Worm (Caenorhabditis elegans) whole organism, young adult: ENCODE data around the gene Y57A10A.27.

Experiments
- B0019.2 ChIP-seq: fragments of 200-800 bp; sonication (Bioruptor generic); conservative IDR thresholded peaks from 2 replicates; pipeline ENCODE4 v1.3.6; 2022; ENCODE audit warnings: missing genetic modification reagents, missing genetic modification characterization, missing compliant biosample characterization
- B0336.3 ChIP-seq: fragments of 200-800 bp; sonication (Bioruptor generic); IDR thresholded peaks from 2 replicates; pipeline ENCODE4 v1.3.6; 2022; ENCODE audit warnings: missing genetic modification characterization, missing compliant biosample characterization
- C06A6.2 ChIP-seq: fragments of 200-800 bp; sonication (Bioruptor generic); conservative IDR thresholded peaks from 2 replicates; pipeline ENCODE4 v1.3.6; 2022; ENCODE audit warnings: missing genetic modification characterization, missing compliant biosample characterization
- F22D6.2 ChIP-seq: sonication (generic microtip); optimal IDR thresholded peaks from 2 replicates; lab custom pipeline; 2016; ENCODE audit warnings: mild to moderate bottlenecking, missing genetic modification characterization, missing compliant biosample characterization
- F23B12.7 ChIP-seq: sonication (generic microtip); optimal IDR thresholded peaks from 2 replicates; lab custom pipeline; 2017; ENCODE audit warnings: missing genetic modification characterization, mild to moderate bottlenecking, missing compliant biosample characterization, antibody characterized with exemption, moderate library complexity; ENCODE audit not compliant: insufficient read depth
- F33H1.4 ChIP-seq: fragments of 200-800 bp; sonication (Bioruptor generic); IDR thresholded peaks from 2 replicates; pipeline ENCODE4 v1.3.6; 2022; ENCODE audit warnings: missing genetic modification reagents, missing genetic modification characterization, missing compliant biosample characterization
- F37B4.10 ChIP-seq: fragments of 200-800 bp; sonication (Bioruptor generic); IDR thresholded peaks from 2 replicates; pipeline ENCODE4 v1.3.6; 2022; ENCODE audit warnings: missing genetic modification characterization, missing compliant biosample characterization
- F39B2.1 ChIP-seq: fragments of 200-800 bp; sonication (Bioruptor generic); IDR thresholded peaks from 2 replicates; pipeline ENCODE4 v1.3.6; 2022; ENCODE audit warnings: missing genetic modification reagents, missing genetic modification characterization, missing compliant biosample characterization
- F49E8.2 ChIP-seq: sonication (generic microtip); optimal IDR thresholded peaks from 3 replicates; lab custom pipeline; 2017; ENCODE audit warnings: missing genetic modification characterization, mild to moderate bottlenecking, missing compliant biosample characterization, antibody characterized with exemption, moderate library complexity; ENCODE audit not compliant: insufficient read depth
- T07F8.4 ChIP-seq: sonication (generic microtip); optimal IDR thresholded peaks from 2 replicates; lab custom pipeline; 2016; ENCODE audit warnings: mild to moderate bottlenecking, missing genetic modification characterization, moderate library complexity, missing compliant biosample characterization
- Y53G8AR.9 ChIP-seq: fragments of 200-800 bp; sonication (Bioruptor generic); conservative IDR thresholded peaks from 2 replicates; pipeline ENCODE4 v1.3.6; 2022; ENCODE audit warnings: missing genetic modification reagents, missing genetic modification characterization, missing compliant biosample characterization
- Y56A3A.18 ChIP-seq: fragments of 200-800 bp; sonication (Bioruptor generic); IDR thresholded peaks from 2 replicates; pipeline ENCODE4 v1.3.6; 2022; ENCODE audit warnings: missing genetic modification reagents, missing genetic modification characterization, missing compliant biosample characterization
- Y79H2A.3 ChIP-seq: fragments of 200-800 bp; sonication (Bioruptor generic); conservative IDR thresholded peaks from 2 replicates; pipeline ENCODE4 v1.3.6; 2022; ENCODE audit warnings: missing genetic modification reagents, missing genetic modification characterization, missing compliant biosample characterization
- ama-1 ChIP-seq, 3 experiments: fragments of 150-350 bp in 1 of 3; sonication (generic microtip) in 2 of 3; optimal IDR thresholded peaks; 2 replicates each; lab custom pipeline; 2014 to 2018; ENCODE audit warnings: missing biosample characterization in 2 of 3, missing genetic modification characterization in 2 of 3, missing genetic modification reagents in 2 of 3
- attf-6 ChIP-seq: fragments of 200-800 bp; sonication (Bioruptor generic); IDR thresholded peaks from 2 replicates; pipeline ENCODE4 v1.3.6; 2022; ENCODE audit warnings: missing genetic modification reagents, missing genetic modification characterization, missing compliant biosample characterization
- bed-1 ChIP-seq: fragments of 200-800 bp; sonication (Bioruptor generic); IDR thresholded peaks from 2 replicates; pipeline ENCODE4 v1.3.6; 2022; ENCODE audit warnings: missing genetic modification reagents, missing genetic modification characterization, missing compliant biosample characterization
- bed-2 ChIP-seq: fragments of 200-800 bp; sonication (Bioruptor generic); IDR thresholded peaks from 2 replicates; pipeline ENCODE4 v1.3.6; 2022; ENCODE audit warnings: missing genetic modification reagents, missing genetic modification characterization, missing compliant biosample characterization
- ccch-3 ChIP-seq: fragments of 200-800 bp; sonication (Bioruptor generic); optimal IDR thresholded peaks from 2 replicates; lab custom pipeline; 2018; ENCODE audit warnings: mild to moderate bottlenecking, missing genetic modification characterization, missing compliant biosample characterization
- ceh-58 ChIP-seq: fragments of 200-800 bp; sonication (Bioruptor generic); IDR thresholded peaks from 2 replicates; pipeline ENCODE4 v1.3.6; 2022; ENCODE audit warnings: missing genetic modification characterization, missing compliant biosample characterization
- chd-7 ChIP-seq: sonication (generic microtip); optimal IDR thresholded peaks from 2 replicates; lab custom pipeline; 2016; ENCODE audit warnings: mild to moderate bottlenecking, missing genetic modification characterization, moderate library complexity, missing compliant biosample characterization
- die-1 ChIP-seq: sonication (generic microtip); optimal IDR thresholded peaks from 2 replicates; lab custom pipeline; 2016; ENCODE audit warnings: missing genotype, mild to moderate bottlenecking, missing genetic modification characterization, missing compliant biosample characterization
- dpff-1 ChIP-seq: sonication (generic microtip); optimal IDR thresholded peaks from 2 replicates; lab custom pipeline; 2017; ENCODE audit warnings: mild to moderate bottlenecking, missing genetic modification characterization, missing compliant biosample characterization
- efl-1 ChIP-seq: fragments of 150-350 bp; optimal IDR thresholded peaks from 2 replicates; lab custom pipeline; 2014; ENCODE audit warnings: missing biosample characterization, missing genetic modification reagents, missing genetic modification characterization
- egl-18 ChIP-seq: fragments of 200-800 bp; sonication (Bioruptor generic); IDR thresholded peaks from 2 replicates; pipeline ENCODE4 v1.3.6; 2022; ENCODE audit warnings: missing genetic modification reagents, missing genetic modification characterization, missing compliant biosample characterization
- hsf-1 ChIP-seq: fragments of 200-800 bp; sonication (Bioruptor generic); IDR thresholded peaks from 2 replicates; pipeline ENCODE4 v1.3.6; 2022; ENCODE audit warnings: missing genetic modification reagents, missing genetic modification characterization, missing compliant biosample characterization
- let-526 ChIP-seq: fragments of 200-800 bp; sonication (Bioruptor generic); IDR thresholded peaks from 2 replicates; pipeline ENCODE4 v1.3.6; 2022; ENCODE audit warnings: missing genetic modification reagents, missing genetic modification characterization, missing compliant biosample characterization
- lin-40 ChIP-seq: sonication (generic microtip); optimal IDR thresholded peaks from 2 replicates; lab custom pipeline; 2016; ENCODE audit warnings: missing genetic modification characterization, mild to moderate bottlenecking, missing compliant biosample characterization, missing genotype, missing genetic modification reagents
- lin-54 ChIP-seq: fragments of 200-800 bp; sonication (Bioruptor generic); optimal IDR thresholded peaks from 2 replicates; lab custom pipeline; 2018; ENCODE audit warnings: mild to moderate bottlenecking, missing genetic modification characterization, missing compliant biosample characterization
- lsl-1 ChIP-seq: fragments of 200-800 bp; sonication (Bioruptor generic); optimal IDR thresholded peaks from 2 replicates; lab custom pipeline; 2018; ENCODE audit warnings: mild to moderate bottlenecking, missing genetic modification characterization, moderate library complexity, missing compliant biosample characterization
- madf-10 ChIP-seq: sonication (generic microtip); optimal IDR thresholded peaks from 2 replicates; lab custom pipeline; 2016; ENCODE audit warnings: mild to moderate bottlenecking, missing genetic modification characterization, missing compliant biosample characterization
- madf-6 ChIP-seq: fragments of 200-800 bp; sonication (Bioruptor generic); IDR thresholded peaks from 2 replicates; pipeline ENCODE4 v1.3.6; 2022; ENCODE audit warnings: missing genetic modification reagents, missing genetic modification characterization, missing compliant biosample characterization
- madf-8 ChIP-seq: fragments of 200-800 bp; sonication (Bioruptor generic); conservative IDR thresholded peaks from 2 replicates; pipeline ENCODE4 v1.3.6; 2022; ENCODE audit warnings: missing genetic modification reagents, missing genetic modification characterization, missing compliant biosample characterization
- mxl-1 ChIP-seq: sonication (generic microtip); optimal IDR thresholded peaks from 2 replicates; lab custom pipeline; 2016; ENCODE audit warnings: missing genetic modification characterization, missing compliant biosample characterization
- nfya-2 ChIP-seq: fragments of 200-800 bp; sonication (Bioruptor generic); IDR thresholded peaks from 2 replicates; pipeline ENCODE4 v1.3.6; 2022; ENCODE audit warnings: missing genetic modification reagents, missing genetic modification characterization, missing compliant biosample characterization
- nhr-179 ChIP-seq: sonication (generic microtip); optimal IDR thresholded peaks from 2 replicates; lab custom pipeline; 2016; ENCODE audit warnings: mild to moderate bottlenecking, missing genetic modification characterization, missing compliant biosample characterization
- nhr-27 ChIP-seq: fragments of 200-800 bp; sonication (Bioruptor generic); optimal IDR thresholded peaks from 2 replicates; lab custom pipeline; 2018; ENCODE audit warnings: mild to moderate bottlenecking, missing genetic modification characterization, moderate library complexity, missing compliant biosample characterization
- nhr-80 ChIP-seq: sonication (generic microtip); optimal IDR thresholded peaks from 2 replicates; lab custom pipeline; 2016; ENCODE audit warnings: missing genetic modification characterization, missing compliant biosample characterization
- pha-4 ChIP-seq: fragments of 150-350 bp; sonication (generic microtip); optimal IDR thresholded peaks from 2 replicates; lab custom pipeline; 2014; ENCODE audit warnings: missing biosample characterization, missing genetic modification reagents, missing genetic modification characterization
- rcor-1 ChIP-seq: fragments of 200-800 bp; sonication (Bioruptor generic); IDR thresholded peaks from 2 replicates; pipeline ENCODE4 v1.3.6; 2022; ENCODE audit warnings: missing genetic modification reagents, missing genetic modification characterization, missing compliant biosample characterization
- sea-2 ChIP-seq: fragments of 200-800 bp; sonication (Bioruptor generic); IDR thresholded peaks from 2 replicates; pipeline ENCODE4 v1.3.6; 2022; ENCODE audit warnings: missing genetic modification characterization, missing compliant biosample characterization
- snpc-1.1 ChIP-seq: sonication (generic microtip); optimal IDR thresholded peaks from 2 replicates; lab custom pipeline; 2017; ENCODE audit warnings: missing genetic modification characterization, mild to moderate bottlenecking, missing compliant biosample characterization, antibody characterized with exemption, moderate library complexity, missing genotype, missing genetic modification reagents; ENCODE audit not compliant: insufficient read depth
- snpc-1.3 ChIP-seq: sonication (generic microtip); optimal IDR thresholded peaks from 2 replicates; lab custom pipeline; 2017; ENCODE audit warnings: missing genetic modification characterization, mild to moderate bottlenecking, missing compliant biosample characterization, antibody characterized with exemption, moderate library complexity, missing genotype, missing genetic modification reagents; ENCODE audit not compliant: insufficient read depth
- snpc-3.4 ChIP-seq: sonication (generic microtip); optimal IDR thresholded peaks from 2 replicates; lab custom pipeline; 2017; ENCODE audit warnings: missing genetic modification characterization, mild to moderate bottlenecking, missing compliant biosample characterization, antibody characterized with exemption, moderate library complexity, missing genotype, missing genetic modification reagents
- tbp1 ChIP-seq: fragments of 200-800 bp; sonication (Bioruptor generic); optimal IDR thresholded peaks from 2 replicates; lab custom pipeline; 2018; ENCODE audit warnings: mild to moderate bottlenecking, missing genetic modification characterization, missing compliant biosample characterization
- tlf-1 ChIP-seq: fragments of 200-800 bp; sonication (Bioruptor generic); optimal IDR thresholded peaks from 2 replicates; lab custom pipeline; 2018; ENCODE audit warnings: mild to moderate bottlenecking, missing genetic modification characterization, missing compliant biosample characterization
- unc-130 ChIP-seq: sonication (generic microtip); optimal IDR thresholded peaks from 2 replicates; lab custom pipeline; 2016; ENCODE audit warnings: missing genetic modification reagents, missing genetic modification characterization, missing compliant biosample characterization
- xnd-1 ChIP-seq: sonication (generic microtip); optimal IDR thresholded peaks from 2 replicates; lab custom pipeline; 2016; ENCODE audit warnings: missing genotype, missing genetic modification reagents, missing genetic modification characterization, missing compliant biosample characterization
- zfh-2 ChIP-seq: fragments of 200-800 bp; sonication (Bioruptor generic); conservative IDR thresholded peaks from 2 replicates; pipeline ENCODE4 v1.3.6; 2022; ENCODE audit warnings: missing genetic modification reagents, missing genetic modification characterization, missing compliant biosample characterization
- ztf-26 ChIP-seq: sonication (generic microtip); optimal IDR thresholded peaks from 2 replicates; lab custom pipeline; 2017; ENCODE audit warnings: missing genetic modification characterization, missing compliant biosample characterization

Y57A10A.27 gene

DNA sequence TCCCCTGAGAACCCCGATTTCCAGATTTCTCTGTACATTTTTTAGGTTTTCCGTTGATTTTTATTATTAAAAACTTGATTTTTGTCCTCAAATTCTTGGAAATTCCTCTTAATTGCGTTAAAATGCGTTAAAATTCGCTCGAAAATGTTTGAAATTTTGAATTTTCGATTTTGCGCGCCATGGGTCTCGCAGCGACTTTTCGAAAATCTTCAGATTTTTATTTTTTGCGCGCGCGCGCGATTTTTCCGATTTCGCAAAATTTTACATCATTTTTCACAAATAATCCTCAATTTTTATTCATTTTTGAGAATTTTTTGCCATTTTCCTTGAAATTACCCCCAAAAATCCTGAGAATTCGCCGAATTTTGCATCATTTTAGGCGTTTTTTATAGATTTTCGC, 9.2 kb upstream of the Y57A10A.27 start:
- no peak for TF ChIP-seq bed-1 (GFP tag; lab: Robert Waterston, UW)
- no peak for TF ChIP-seq F22D6.2 (tag; lab: Kevin White, UChicago)
- TF ChIP-seq xnd-1 (tag; lab: Kevin White, UChicago) = peak; percentile 90
- TF ChIP-seq ztf-26 (tag; lab: Kevin White, UChicago) = no peak
- no peak for TF ChIP-seq nhr-179 (tag; lab: Kevin White, UChicago)
- peak; percentile 27 for TF ChIP-seq F49E8.2 (tag; lab: Kevin White, UChicago)
- no peak for TF ChIP-seq F39B2.1 (GFP tag; lab: Robert Waterston, UW)
- TF ChIP-seq C06A6.2 (GFP tag; lab: Robert Waterston, UW) = no peak
- peak; percentile 96 for TF ChIP-seq efl-1 (GFP tag; lab: Kevin White, UChicago)
- TF ChIP-seq let-526 (GFP tag; lab: Robert Waterston, UW) = no peak
- TF ChIP-seq tlf-1 = peak; percentile 66
- no peak for TF ChIP-seq sea-2 (GFP tag; lab: Robert Waterston, UW)
- peak; percentile 95 for TF ChIP-seq F33H1.4 (GFP tag; lab: Robert Waterston, UW)
- TF ChIP-seq unc-130 (GFP tag; lab: Kevin White, UChicago) = peak; percentile 57
- TF ChIP-seq nhr-27 (tag; lab: Kevin White, UChicago) = no peak
- peak; percentile 36 for TF ChIP-seq tbp1
- peak; percentile 71; the same call in 1 of the 2 replicates for TF ChIP-seq Y79H2A.3
- TF ChIP-seq die-1 (tag; lab: Kevin White, UChicago) = no peak
- TF ChIP-seq snpc-3.4 = peak; percentile 57
- peak; percentile 74; the same call in 1 of the 2 replicates for TF ChIP-seq Y53G8AR.9 (GFP tag; lab: Robert Waterston, UW)
- no peak for TF ChIP-seq dpff-1
- TF ChIP-seq T07F8.4 = no peak
- no peak for TF ChIP-seq ceh-58 (GFP tag; lab: Robert Waterston, UW)
- TF ChIP-seq madf-8 = peak; percentile 94
- TF ChIP-seq ama-1 (optimal IDR thresholded peaks at IDR 0.05; lab: Kevin White, UChicago) = no peak
- no peak for TF ChIP-seq ama-1 (GFP tag; optimal IDR thresholded peaks at IDR 0.05; lab: Kevin White, UChicago)
- no peak for TF ChIP-seq pha-4 (tag; lab: Kevin White, UChicago)
- no peak for TF ChIP-seq ccch-3
- TF ChIP-seq hsf-1 (GFP tag; lab: Robert Waterston, UW) = peak; percentile 77
- TF ChIP-seq B0336.3 (GFP tag; lab: Robert Waterston, UW) = peak; percentile 72
- TF ChIP-seq B0019.2 (GFP tag; lab: Robert Waterston, UW) = peak; percentile 71
- no peak for TF ChIP-seq nhr-80 (tag; lab: Kevin White, UChicago)
- no peak for TF ChIP-seq attf-6 (GFP tag; lab: Robert Waterston, UW)
- TF ChIP-seq rcor-1 (GFP tag; lab: Robert Waterston, UW) = 0 out of 2 replicates have a peak, but pooled peaks have one; percentile 38
- no peak for TF ChIP-seq F23B12.7
- TF ChIP-seq zfh-2 (GFP tag; lab: Robert Waterston, UW) = no peak
- peak; percentile 70 for TF ChIP-seq lsl-1
- TF ChIP-seq madf-10 (tag; lab: Kevin White, UChicago) = no peak
- no peak for TF ChIP-seq Y56A3A.18 (GFP tag; lab: Robert Waterston, UW)
- TF ChIP-seq F37B4.10 (GFP tag; lab: Robert Waterston, UW) = no peak
- no peak for TF ChIP-seq chd-7 (tag; lab: Kevin White, UChicago)
- TF ChIP-seq lin-54 (GFP tag; lab: Kevin White, UChicago) = peak; percentile 88
- no peak for TF ChIP-seq bed-2 (GFP tag; lab: Robert Waterston, UW)
- TF ChIP-seq snpc-1.3 (tag; lab: Kevin White, UChicago) = peak; percentile 33
- TF ChIP-seq snpc-1.1 (tag; lab: Kevin White, UChicago) = no peak
- TF ChIP-seq egl-18 (GFP tag; lab: Robert Waterston, UW) = no peak
- no peak for TF ChIP-seq nfya-2 (GFP tag; lab: Robert Waterston, UW)
- TF ChIP-seq mxl-1 = no peak
- peak; percentile 97 for TF ChIP-seq madf-6 (GFP tag; lab: Robert Waterston, UW)
- TF ChIP-seq lin-40 = no peak
